Worm (Caenorhabditis elegans): ENCODE measurements around the gene F49C5.10.

ce11 chrII:12544533-12544932, 2.0 kb upstream of the F49C5.10 start, which contains the start of gene F49C5.9:
- TF ChIP-seq ama-1 (optimal IDR thresholded peaks at IDR 0.05) (no peak), flt-1 (GFP tag; IDR thresholded peaks at IDR 0.05) (no peak), tra-4 (tag; optimal IDR thresholded peaks at IDR 0.05) (no peak), tbx-11 (GFP tag; IDR thresholded peaks at IDR 0.05) (no peak), scrt-1 (GFP tag; IDR thresholded peaks at IDR 0.05) (no peak), B0310.2 (tag; optimal IDR thresholded peaks at IDR 0.05) (no peak), sea-1 (GFP tag; conservative IDR thresholded peaks at IDR 0.05) (no peak), hmbx-1 (tag; optimal IDR thresholded peaks at IDR 0.05) (no peak), F13C5.2 (tag; optimal IDR thresholded peaks at IDR 0.05) (no peak), aly-1 (tag; optimal IDR thresholded peaks at IDR 0.05) (no peak), tbx-37 (GFP tag; conservative IDR thresholded peaks at IDR 0.05) (no peak), hmg-4 (GFP tag; optimal IDR thresholded peaks at IDR 0.05) (no peak), ceh-36 (tag; optimal IDR thresholded peaks at IDR 0.05) (no peak), pes-1 (GFP tag; IDR thresholded peaks at IDR 0.05) (no peak)
